Worm (Caenorhabditis elegans): ENCODE measurements around the gene C56C10.4.

Gene C56C10.4

DNA sequence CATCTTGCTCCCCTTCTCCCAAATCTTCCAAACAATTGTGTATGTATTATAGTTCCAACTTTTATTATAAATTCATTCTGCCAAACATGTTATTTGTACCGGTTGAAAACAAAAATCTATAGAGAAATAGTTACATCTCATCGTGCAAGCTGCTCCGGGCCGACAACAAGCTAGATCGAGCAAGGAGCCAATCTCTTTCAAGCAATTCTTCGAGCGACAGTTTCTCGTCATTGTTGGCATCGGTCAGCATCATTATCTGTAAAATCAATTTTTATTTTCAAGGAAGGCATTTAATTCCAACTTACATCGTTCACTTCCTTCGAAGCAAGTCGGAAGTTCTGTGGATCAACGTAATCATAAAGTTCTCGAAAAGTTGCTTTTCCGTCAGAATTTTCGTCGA is 8.1 kb downstream of the C56C10.4 start:
- TF ChIP-seq ref-1 (GFP tag; conservative IDR thresholded peaks at IDR 0.05): no peak

DNA sequence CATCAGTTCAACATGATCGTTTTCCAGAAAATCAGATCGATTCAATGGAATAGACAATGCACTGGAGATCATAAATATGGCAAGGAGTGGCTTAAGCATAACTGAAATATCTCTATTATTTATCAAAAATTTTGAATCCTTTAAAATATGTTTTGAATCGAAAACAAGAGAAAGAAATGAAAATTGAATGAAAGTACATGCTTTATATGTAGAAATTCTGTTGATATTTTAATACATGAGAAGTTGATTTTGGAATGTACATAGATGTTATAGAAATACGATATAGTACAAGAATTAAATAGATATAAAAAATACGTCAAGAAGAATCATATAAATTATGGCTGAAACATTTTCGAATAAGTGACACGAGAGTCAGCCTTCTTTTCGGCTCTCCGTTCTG is 9.4 kb downstream of the C56C10.4 start, which contains the start of gene C56C10.9:
TSS of gene C56C10.9 (minus strand) at position 101 of the 400 bp plus-strand sequence.
- TF ChIP-seq cog-1 (tag; optimal IDR thresholded peaks at IDR 0.05): no peak
- TF ChIP-seq ref-1 (GFP tag; conservative IDR thresholded peaks at IDR 0.05): no peak
- TF ChIP-seq flt-1 (GFP tag; IDR thresholded peaks at IDR 0.05): no peak
- no peak for TF ChIP-seq klf-2 (GFP tag; conservative IDR thresholded peaks at IDR 0.05)
- no peak for TF ChIP-seq ztf-29 (GFP tag; IDR thresholded peaks at IDR 0.05)
- no peak for TF ChIP-seq tab-1 (GFP tag; IDR thresholded peaks at IDR 0.05)
- TF ChIP-seq med-1 (GFP tag; optimal IDR thresholded peaks at IDR 0.05; ENCODE audit: insufficient read depth): no peak
- TF ChIP-seq T22C8.4 (GFP tag; IDR thresholded peaks at IDR 0.05): no peak
- TF ChIP-seq ztf-23 (GFP tag; IDR thresholded peaks at IDR 0.05): no peak

DNA sequence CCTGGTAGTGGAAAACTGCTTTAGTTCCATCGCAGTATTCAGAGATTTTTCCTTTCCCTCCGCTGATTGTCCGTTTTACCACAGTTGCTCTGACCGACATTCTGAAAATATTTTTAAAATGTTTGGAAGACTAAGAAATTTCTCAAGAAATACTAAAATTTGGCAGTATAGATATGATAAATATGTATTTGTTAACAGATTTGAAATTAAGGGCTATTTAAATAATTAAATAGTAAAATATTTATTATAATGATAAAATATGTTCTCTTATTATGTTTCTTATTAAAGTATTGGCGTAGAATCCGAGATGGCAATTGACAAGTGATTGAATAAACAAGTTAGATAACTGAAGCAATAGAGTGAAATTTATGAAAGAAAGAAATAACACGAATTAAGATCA is 11.3 kb downstream of the C56C10.4 start, which contains the start of gene aipr-1:
TSS of gene aipr-1 (minus strand) at position 101 of the 400 bp plus-strand sequence.
- no peak for TF ChIP-seq ztf-23 (GFP tag; IDR thresholded peaks at IDR 0.05)
- no peak for TF ChIP-seq ztf-29 (GFP tag; IDR thresholded peaks at IDR 0.05)
- no peak for TF ChIP-seq flt-1 (GFP tag; IDR thresholded peaks at IDR 0.05)
- TF ChIP-seq med-1 (GFP tag; optimal IDR thresholded peaks at IDR 0.05; ENCODE audit: insufficient read depth): no peak
- no peak for TF ChIP-seq klf-2 (GFP tag; conservative IDR thresholded peaks at IDR 0.05)
- no peak for TF ChIP-seq cog-1 (tag; optimal IDR thresholded peaks at IDR 0.05)
- TF ChIP-seq ref-1 (GFP tag; conservative IDR thresholded peaks at IDR 0.05): no peak
- TF ChIP-seq T22C8.4 (GFP tag; IDR thresholded peaks at IDR 0.05): no peak
- no peak for TF ChIP-seq tab-1 (GFP tag; IDR thresholded peaks at IDR 0.05)

DNA sequence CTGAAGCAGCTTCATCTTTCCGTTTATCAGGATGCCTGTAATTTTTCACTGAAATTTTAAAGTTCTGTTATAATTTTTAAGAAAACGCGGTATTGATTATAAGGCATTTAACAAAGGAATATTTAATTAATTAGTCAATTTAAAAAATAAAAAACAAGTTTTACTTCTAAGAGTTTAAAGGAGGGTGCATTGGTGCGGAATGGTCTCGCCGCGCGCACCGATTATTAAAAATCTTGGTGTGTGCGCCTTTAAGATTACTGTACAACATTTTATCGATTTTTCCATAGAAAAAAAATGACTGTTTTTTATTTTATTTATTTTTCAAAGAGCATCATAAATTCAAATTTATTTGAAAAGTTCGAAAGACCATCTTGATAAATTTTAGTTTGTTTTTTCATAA is 14.6 kb downstream of the C56C10.4 start:
- TF ChIP-seq klf-2 (GFP tag; conservative IDR thresholded peaks at IDR 0.05) (no peak), ztf-29 (GFP tag; IDR thresholded peaks at IDR 0.05) (no peak), ztf-23 (GFP tag; IDR thresholded peaks at IDR 0.05) (no peak), cog-1 (tag; optimal IDR thresholded peaks at IDR 0.05) (no peak), med-1 (GFP tag; optimal IDR thresholded peaks at IDR 0.05; ENCODE audit: insufficient read depth) (no peak), flt-1 (GFP tag; IDR thresholded peaks at IDR 0.05) (no peak), T22C8.4 (GFP tag; IDR thresholded peaks at IDR 0.05) (no peak), tab-1 (GFP tag; IDR thresholded peaks at IDR 0.05) (no peak)

DNA sequence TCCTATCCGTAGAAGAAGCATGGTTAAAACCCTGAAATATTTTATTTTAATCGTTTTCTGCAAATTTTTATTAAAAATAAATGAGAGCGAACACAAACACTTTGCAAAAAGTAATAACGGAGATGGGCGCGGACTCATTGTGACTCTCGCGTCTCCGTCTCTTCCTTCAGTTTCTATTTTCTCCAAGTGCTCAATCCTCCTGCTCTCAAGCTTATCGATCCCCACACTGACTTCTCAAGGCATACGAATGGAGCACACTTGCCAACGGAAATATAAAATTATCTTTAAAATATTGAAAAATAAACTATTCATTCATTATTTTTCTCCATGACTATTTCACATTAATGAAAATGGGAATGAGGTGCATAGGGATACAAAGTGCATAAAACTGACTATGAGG is 15.2 kb downstream of the C56C10.4 start, which contains the start of gene dnj-8:
TSS of gene dnj-8 (minus strand) at position 31 of the 400 bp plus-strand sequence.
- TF ChIP-seq tab-1 (GFP tag; IDR thresholded peaks at IDR 0.05) (no peak), ztf-23 (GFP tag; IDR thresholded peaks at IDR 0.05) (peak; percentile 43; the same call in 1 of the 2 replicates)

DNA sequence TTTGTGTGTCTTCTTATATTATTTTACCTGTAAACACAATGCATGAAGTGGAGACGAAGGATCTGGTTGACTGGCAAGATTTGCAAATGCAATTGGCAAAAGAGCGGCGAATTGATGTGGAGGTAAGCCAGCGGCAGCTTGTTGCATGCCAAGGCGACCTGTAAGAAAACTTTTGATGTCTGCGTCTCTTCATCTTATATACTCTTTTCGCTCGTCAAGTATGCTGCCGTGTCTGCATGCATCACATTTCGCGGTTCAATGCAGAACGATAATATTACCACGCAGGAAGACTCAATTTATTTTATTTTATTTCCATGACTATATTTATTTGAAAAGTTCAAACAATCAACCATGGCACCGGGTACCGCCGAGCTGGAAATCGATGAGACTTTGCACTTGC is 18.1 kb downstream of the C56C10.4 start, which contains the start of gene vps-33.2:
TSS of gene vps-33.2 (plus strand) at position 244 of the 400 bp plus-strand sequence.
- TF ChIP-seq cog-1 (tag; optimal IDR thresholded peaks at IDR 0.05): no peak
- peak; percentile 75 for TF ChIP-seq ztf-23 (GFP tag; IDR thresholded peaks at IDR 0.05)

DNA sequence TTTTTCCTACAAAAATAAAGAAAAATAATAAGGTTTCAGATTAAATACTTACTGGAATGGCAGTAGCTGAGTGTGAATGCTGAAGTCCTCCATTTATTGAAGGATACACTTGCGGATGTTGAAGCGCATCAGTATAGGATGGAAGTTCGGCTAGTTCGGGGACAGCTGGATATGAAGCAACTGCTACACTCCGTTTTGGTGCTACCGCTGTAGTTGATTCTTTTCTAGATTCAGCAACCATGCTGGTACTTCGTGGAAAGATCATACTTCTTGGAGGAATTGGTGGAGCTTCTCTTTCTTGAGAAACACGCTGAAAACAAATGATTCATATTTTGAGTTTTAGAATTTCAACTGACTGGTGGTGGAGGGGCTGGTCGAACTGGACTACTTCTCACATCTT is 25.8 kb downstream of the C56C10.4 start:
- TF ChIP-seq med-1 (GFP tag; optimal IDR thresholded peaks at IDR 0.05; ENCODE audit: insufficient read depth): no peak
- TF ChIP-seq flt-1 (GFP tag; IDR thresholded peaks at IDR 0.05): no peak
- no peak for TF ChIP-seq tab-1 (GFP tag; IDR thresholded peaks at IDR 0.05)
- no peak for TF ChIP-seq ref-1 (GFP tag; conservative IDR thresholded peaks at IDR 0.05)
- no peak for TF ChIP-seq cog-1 (tag; optimal IDR thresholded peaks at IDR 0.05)
- TF ChIP-seq ztf-29 (GFP tag; IDR thresholded peaks at IDR 0.05): no peak
- TF ChIP-seq ztf-23 (GFP tag; IDR thresholded peaks at IDR 0.05): no peak
- no peak for TF ChIP-seq klf-2 (GFP tag; conservative IDR thresholded peaks at IDR 0.05)
- no peak for TF ChIP-seq T22C8.4 (GFP tag; IDR thresholded peaks at IDR 0.05)

DNA sequence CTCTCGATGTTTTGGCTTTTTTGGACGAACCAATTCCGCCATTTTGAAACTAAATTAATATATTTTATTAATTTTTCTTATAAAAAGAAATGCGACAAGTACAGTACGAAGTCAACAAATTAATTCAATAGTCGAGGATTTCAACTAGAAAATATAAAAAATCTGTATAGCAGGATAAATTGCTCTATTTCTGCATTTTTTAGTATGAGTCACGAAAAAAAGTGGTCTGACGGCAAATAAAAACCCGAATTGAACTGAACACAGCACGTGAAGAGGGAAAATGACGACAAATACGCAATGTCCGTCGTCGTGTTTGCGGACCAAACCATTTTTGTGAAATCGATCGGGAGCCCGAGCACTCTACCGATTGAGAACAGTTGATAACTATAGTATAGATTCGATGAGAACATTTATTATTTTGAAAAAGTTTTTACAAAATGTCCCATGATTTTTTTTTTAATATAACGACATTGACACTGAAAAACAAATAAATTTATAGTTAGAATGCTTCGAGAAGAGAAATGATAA is 26.5 kb downstream of the C56C10.4 start, which contains the start of gene epg-5:
TSS of gene epg-5 (minus strand) at position 51 of the 528 bp plus-strand sequence.
- TF ChIP-seq ztf-29 (GFP tag; IDR thresholded peaks at IDR 0.05) (no peak), T22C8.4 (GFP tag; IDR thresholded peaks at IDR 0.05) (peak; percentile 51; the same call in 1 of the 2 replicates)

DNA sequence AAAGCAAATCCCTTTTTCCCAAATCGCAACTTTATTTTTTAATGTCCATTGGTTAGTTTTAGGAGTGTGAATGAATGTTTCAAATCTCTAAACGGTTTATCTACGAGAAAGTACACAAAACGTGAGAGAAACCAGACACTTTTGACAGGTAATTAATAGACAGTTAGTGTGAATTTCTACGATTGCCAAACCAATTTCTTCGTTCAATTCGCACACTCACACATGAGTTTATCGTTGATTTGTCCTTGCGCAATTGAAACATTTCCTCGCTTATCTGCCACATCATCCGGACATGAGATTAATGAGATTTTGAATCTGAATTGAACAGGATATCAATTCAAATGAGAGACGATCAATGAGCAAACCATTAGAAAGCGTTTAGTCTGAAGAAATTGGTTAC is 27.4 kb downstream of the C56C10.4 start:
- TF ChIP-seq ztf-23 (GFP tag; IDR thresholded peaks at IDR 0.05) (no peak), ztf-29 (GFP tag; IDR thresholded peaks at IDR 0.05) (no peak), T22C8.4 (GFP tag; IDR thresholded peaks at IDR 0.05) (no peak), tab-1 (GFP tag; IDR thresholded peaks at IDR 0.05) (no peak), ref-1 (GFP tag; conservative IDR thresholded peaks at IDR 0.05) (no peak)

DNA sequence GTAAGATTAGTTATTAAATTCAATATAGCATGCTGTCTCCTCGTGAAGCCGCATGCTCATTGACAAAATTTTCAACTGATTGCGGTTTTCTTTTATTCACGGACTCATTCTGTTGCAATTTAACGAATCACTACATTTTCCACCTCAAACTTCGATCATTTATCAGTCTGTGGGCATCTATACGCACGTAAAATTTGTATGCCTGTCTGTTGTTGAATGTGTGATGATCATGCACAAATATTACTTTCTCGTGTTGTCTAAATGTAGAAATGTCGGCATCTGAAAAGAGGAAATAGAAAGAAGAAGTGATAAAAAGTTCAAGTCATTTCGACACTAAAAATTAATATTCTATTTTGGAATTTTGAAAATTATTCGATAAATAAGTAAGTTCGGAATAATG is 29.7 kb downstream of the C56C10.4 start:
- TF ChIP-seq T22C8.4 (GFP tag; IDR thresholded peaks at IDR 0.05): no peak
- TF ChIP-seq ztf-29 (GFP tag; IDR thresholded peaks at IDR 0.05): no peak
- TF ChIP-seq tab-1 (GFP tag; IDR thresholded peaks at IDR 0.05): no peak
- no peak for TF ChIP-seq klf-2 (GFP tag; conservative IDR thresholded peaks at IDR 0.05)
- TF ChIP-seq med-1 (GFP tag; optimal IDR thresholded peaks at IDR 0.05; ENCODE audit: insufficient read depth): no peak
- no peak for TF ChIP-seq cog-1 (tag; optimal IDR thresholded peaks at IDR 0.05)
- no peak for TF ChIP-seq ref-1 (GFP tag; conservative IDR thresholded peaks at IDR 0.05)
- TF ChIP-seq flt-1 (GFP tag; IDR thresholded peaks at IDR 0.05): no peak
- TF ChIP-seq ztf-23 (GFP tag; IDR thresholded peaks at IDR 0.05): no peak

DNA sequence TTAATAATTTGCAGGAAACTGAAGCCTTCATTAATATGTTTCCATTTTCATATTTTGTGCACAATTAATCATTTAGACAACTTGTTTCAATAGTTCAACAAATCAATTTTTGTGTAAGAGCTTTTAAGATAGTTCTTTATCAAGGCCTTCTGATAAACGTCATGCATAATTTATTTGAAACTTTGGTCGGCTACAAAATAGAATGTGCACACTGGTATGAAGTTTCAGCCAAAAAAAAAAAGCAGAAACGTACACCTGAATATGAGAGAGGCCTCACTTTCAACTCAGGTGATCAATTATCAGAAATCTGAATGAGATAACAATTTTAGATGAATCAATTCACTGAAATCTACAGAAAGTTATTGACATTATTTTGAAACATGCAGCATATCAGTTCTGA is 31.6 kb downstream of the C56C10.4 start:
- TF ChIP-seq flt-1 (GFP tag; IDR thresholded peaks at IDR 0.05) (no peak), ztf-23 (GFP tag; IDR thresholded peaks at IDR 0.05) (no peak), tab-1 (GFP tag; IDR thresholded peaks at IDR 0.05) (no peak), T22C8.4 (GFP tag; IDR thresholded peaks at IDR 0.05) (no peak), ref-1 (GFP tag; conservative IDR thresholded peaks at IDR 0.05) (no peak), klf-2 (GFP tag; conservative IDR thresholded peaks at IDR 0.05) (no peak), ztf-29 (GFP tag; IDR thresholded peaks at IDR 0.05) (no peak), cog-1 (tag; optimal IDR thresholded peaks at IDR 0.05) (no peak), med-1 (GFP tag; optimal IDR thresholded peaks at IDR 0.05; ENCODE audit: insufficient read depth) (no peak)
